Fruit fly (Drosophila melanogaster): Measurements from ENCODE around the gene omd.

- TF ChIP-seq dmrt99B (tag; optimal IDR thresholded peaks at IDR 0.05) (no peak), CG2889 (GFP tag; IDR thresholded peaks at IDR 0.05) (no peak), CG18764 (GFP tag; optimal IDR thresholded peaks at IDR 0.05) (no peak), Dip2 (GFP tag; IDR thresholded peaks at IDR 0.05) (no peak), CG15269 (tag; optimal IDR thresholded peaks at IDR 0.05) (no peak), cwo (GFP tag; optimal IDR thresholded peaks at IDR 0.05) (no peak), bsh (GFP tag; optimal IDR thresholded peaks at IDR 0.05) (no peak), Dll (GFP tag; IDR thresholded peaks at IDR 0.05; ENCODE audit: partially characterized antibody) (0 out of 4 replicates have a peak, but pooled peaks have one; percentile 46), Pdp1 (GFP tag; optimal IDR thresholded peaks at IDR 0.05) (no peak), CG18619 (GFP tag; optimal IDR thresholded peaks at IDR 0.05) (no peak), cad (GFP tag; optimal IDR thresholded peaks at IDR 0.05) (no peak), CG8478 (optimal IDR thresholded peaks at IDR 0.05) (no peak)
Observed at dm6 chr3R:13699350-13699749, 12.3 kb upstream of the omd start.
